Worm (Caenorhabditis elegans) whole organism, L2 larva: ENCODE results near the gene ina-1.

Source experiments
- C34F6.9 ChIP-seq: fragments of 150-350 bp; optimal IDR thresholded peaks from 2 replicates; lab custom pipeline; 2014; ENCODE audit warnings: missing biosample characterization, missing genetic modification characterization
- F13H6.1 ChIP-seq: sonication (generic microtip); optimal IDR thresholded peaks from 2 replicates; lab custom pipeline; 2016; ENCODE audit warnings: missing genetic modification characterization, missing compliant biosample characterization
- R02D3.7 ChIP-seq: fragments of 150-350 bp; optimal IDR thresholded peaks from 2 replicates; lab custom pipeline; 2014; ENCODE audit warnings: missing biosample characterization, missing genetic modification characterization
- Y55F3AM.14 ChIP-seq: fragments of 200-800 bp; sonication (Bioruptor generic); optimal IDR thresholded peaks from 2 replicates; lab custom pipeline; 2018; ENCODE audit warnings: mild to moderate bottlenecking, missing genetic modification characterization, missing compliant biosample characterization
- ZK546.5 ChIP-seq: sonication (generic microtip); optimal IDR thresholded peaks from 2 replicates; lab custom pipeline; 2017; ENCODE audit warnings: missing biosample characterization, missing genetic modification characterization
- aly-2 ChIP-seq: fragments of 150-350 bp; optimal IDR thresholded peaks from 2 replicates; lab custom pipeline; 2014; ENCODE audit warnings: missing biosample characterization, missing genetic modification characterization
- ama-1 ChIP-seq: fragments of 150-350 bp; optimal IDR thresholded peaks from 2 replicates; lab custom pipeline; 2018; ENCODE audit warnings: inconsistent platforms
- ceh-16 ChIP-seq: fragments of 150-350 bp; optimal IDR thresholded peaks from 2 replicates; lab custom pipeline; 2014; ENCODE audit warnings: missing biosample characterization, missing genetic modification characterization
- ceh-82 ChIP-seq: fragments of 150-350 bp; optimal IDR thresholded peaks from 2 replicates; lab custom pipeline; 2014; ENCODE audit warnings: missing biosample characterization, missing genetic modification characterization
- crh-2 ChIP-seq: sonication (generic microtip); optimal IDR thresholded peaks from 2 replicates; lab custom pipeline; 2017; ENCODE audit warnings: missing biosample characterization, missing genetic modification characterization
- egl-27 ChIP-seq: sonication (generic microtip); optimal IDR thresholded peaks from 3 replicates; lab custom pipeline; 2017; ENCODE audit warnings: missing biosample characterization, missing genetic modification reagents, missing genetic modification characterization
- elt-1 ChIP-seq: fragments of 150-350 bp; optimal IDR thresholded peaks from 2 replicates; lab custom pipeline; 2014; ENCODE audit warnings: missing biosample characterization, missing genetic modification characterization
- elt-3 ChIP-seq: sonication (generic microtip); optimal IDR thresholded peaks from 2 replicates; lab custom pipeline; 2017; ENCODE audit warnings: missing biosample characterization, missing genetic modification characterization
- gmeb-1 ChIP-seq: fragments of 150-350 bp; optimal IDR thresholded peaks from 2 replicates; lab custom pipeline; 2014; ENCODE audit warnings: missing biosample characterization, missing genetic modification characterization
- lin-11 ChIP-seq: fragments of 150-350 bp; sonication (generic microtip); optimal IDR thresholded peaks from 2 replicates; lab custom pipeline; 2014; ENCODE audit warnings: missing biosample characterization, missing genetic modification characterization, inconsistent platforms, mixed read lengths
- lin-13 ChIP-seq: fragments of 150-350 bp; optimal IDR thresholded peaks from 2 replicates; lab custom pipeline; 2014; ENCODE audit warnings: missing biosample characterization, missing genetic modification reagents, missing genetic modification characterization
- mab-5 ChIP-seq: fragments of 150-350 bp; optimal IDR thresholded peaks from 2 replicates; lab custom pipeline; 2014; ENCODE audit warnings: missing biosample characterization, missing genetic modification characterization
- mbf-1 ChIP-seq: sonication (generic microtip); optimal IDR thresholded peaks from 2 replicates; lab custom pipeline; 2017; ENCODE audit warnings: missing biosample characterization, missing genetic modification characterization
- mdl-1 ChIP-seq, 2 experiments: fragments of 150-350 bp in 1 of 2; sonication (generic microtip) in 1 of 2; optimal IDR thresholded peaks; 2 replicates each; lab custom pipeline; 2017; ENCODE audit warnings: missing biosample characterization in 2 of 2, missing genetic modification characterization in 2 of 2
- nhr-10 ChIP-seq: sonication (generic microtip); optimal IDR thresholded peaks from 2 replicates; lab custom pipeline; 2017; ENCODE audit warnings: missing biosample characterization, missing genetic modification characterization
- nhr-12 ChIP-seq: fragments of 150-350 bp; optimal IDR thresholded peaks from 2 replicates; lab custom pipeline; 2014; ENCODE audit warnings: missing biosample characterization, missing genetic modification characterization
- nhr-21 ChIP-seq: fragments of 150-350 bp; optimal IDR thresholded peaks from 2 replicates; lab custom pipeline; 2014; ENCODE audit warnings: missing biosample characterization, missing genetic modification characterization
- nhr-23 ChIP-seq: fragments of 150-350 bp; optimal IDR thresholded peaks from 2 replicates; lab custom pipeline; 2014; ENCODE audit warnings: missing biosample characterization, missing genetic modification reagents, missing genetic modification characterization
- nhr-237 ChIP-seq: fragments of 150-350 bp; optimal IDR thresholded peaks from 2 replicates; lab custom pipeline; 2014; ENCODE audit warnings: missing biosample characterization, missing genetic modification characterization
- nhr-25 ChIP-seq: fragments of 150-350 bp; sonication (generic microtip); optimal IDR thresholded peaks from 3 replicates; lab custom pipeline; 2014; ENCODE audit warnings: missing biosample characterization, missing genetic modification characterization
- sem-4 ChIP-seq: fragments of 150-350 bp; optimal IDR thresholded peaks from 2 replicates; lab custom pipeline; 2014; ENCODE audit warnings: missing biosample characterization, missing genetic modification reagents, missing genetic modification characterization
- skn-1 ChIP-seq: sonication (generic microtip); optimal IDR thresholded peaks from 2 replicates; lab custom pipeline; 2017; ENCODE audit warnings: missing biosample characterization, missing genetic modification characterization
- sma-3 ChIP-seq: sonication (generic microtip); optimal IDR thresholded peaks from 2 replicates; lab custom pipeline; 2016; ENCODE audit warnings: missing genetic modification reagents, missing genetic modification characterization, missing compliant biosample characterization
- snpc-4 ChIP-seq: fragments of 150-350 bp; optimal IDR thresholded peaks from 2 replicates; lab custom pipeline; 2014; ENCODE audit warnings: missing biosample characterization, missing genetic modification characterization
- unc-55 ChIP-seq: fragments of 150-350 bp; sonication (generic microtip); optimal IDR thresholded peaks from 3 replicates; lab custom pipeline; 2014; ENCODE audit warnings: missing biosample characterization, missing genetic modification reagents, missing genetic modification characterization
- unc-62 ChIP-seq: fragments of 150-350 bp; optimal IDR thresholded peaks from 2 replicates; lab custom pipeline; 2014; ENCODE audit warnings: missing biosample characterization, missing genetic modification reagents, missing genetic modification characterization
- zag-1 ChIP-seq: fragments of 150-350 bp; optimal IDR thresholded peaks from 2 replicates; lab custom pipeline; 2014; ENCODE audit warnings: missing biosample characterization, missing genetic modification characterization
- ztf-1 ChIP-seq: fragments of 200-800 bp; sonication (Bioruptor generic); conservative IDR thresholded peaks from 2 replicates; pipeline ENCODE4 v1.3.6; 2022; ENCODE audit warnings: missing genetic modification characterization, missing compliant biosample characterization
- ztf-11 ChIP-seq: sonication (generic microtip); optimal IDR thresholded peaks from 2 replicates; lab custom pipeline; 2017; ENCODE audit warnings: missing biosample characterization, missing genetic modification characterization

ina-1 gene

ce11 chrIII:9172702-9173101, at the start of gene ina-1:
Gene ina-1, minus strand, starts transcription at chrIII:9172802.
- no peak for TF ChIP-seq lin-13 (GFP tag; lab: Kevin White, UChicago)
- no peak for TF ChIP-seq nhr-10
- no peak for TF ChIP-seq nhr-12 (tag; lab: Kevin White, UChicago)
- no peak for TF ChIP-seq nhr-21 (tag; lab: Kevin White, UChicago)
- TF ChIP-seq sem-4 (tag; lab: Kevin White, UChicago): no peak
- TF ChIP-seq ceh-82: no peak
- TF ChIP-seq gmeb-1 (tag; lab: Kevin White, UChicago): no peak
- no peak for TF ChIP-seq snpc-4
- no peak for TF ChIP-seq lin-11 (tag; lab: Kevin White, UChicago)
- no peak for TF ChIP-seq nhr-25 (tag; lab: Kevin White, UChicago)
- TF ChIP-seq nhr-237 (tag; lab: Kevin White, UChicago): no peak
- no peak for TF ChIP-seq ceh-16 (tag; lab: Kevin White, UChicago)
- no peak for TF ChIP-seq elt-3 (tag; lab: Kevin White, UChicago)
- no peak for TF ChIP-seq mdl-1 (tag; optimal IDR thresholded peaks at IDR 0.05; lab: Kevin White, UChicago)
- no peak for TF ChIP-seq ama-1 (lab: Kevin White, UChicago)
- TF ChIP-seq elt-1: no peak
- TF ChIP-seq skn-1 (tag; lab: Kevin White, UChicago): no peak
- no peak for TF ChIP-seq ZK546.5
- TF ChIP-seq mbf-1: no peak

ce11 chrIII:9215367-9215766, 42.8 kb upstream of the ina-1 start, which contains the start of gene npr-29:
Gene npr-29, minus strand, starts transcription at chrIII:9215467.
- TF ChIP-seq lin-13 (GFP tag; lab: Kevin White, UChicago) (no peak), ztf-1 (GFP tag; lab: Robert Waterston, UW) (no peak), mab-5 (tag; lab: Kevin White, UChicago) (no peak), mbf-1 (no peak), R02D3.7 (tag; lab: Kevin White, UChicago) (no peak), mdl-1 (tag; optimal IDR thresholded peaks at IDR 0.05; lab: Kevin White, UChicago) (no peak)

- TF ChIP-seq crh-2 (tag; lab: Kevin White, UChicago) (no peak), mab-5 (tag; lab: Kevin White, UChicago) (no peak), unc-62 (GFP tag; lab: Kevin White, UChicago) (no peak), nhr-10 (no peak), skn-1 (tag; lab: Kevin White, UChicago) (no peak), ceh-16 (tag; lab: Kevin White, UChicago) (no peak), nhr-25 (tag; lab: Kevin White, UChicago) (no peak), nhr-21 (tag; lab: Kevin White, UChicago) (no peak), C34F6.9 (no peak), ama-1 (lab: Kevin White, UChicago) (no peak)
These were observed 33.6 kb upstream of the ina-1 start, which contains the start of gene ZC84.1 for ce11 chrIII:9206185-9206584. Gene ZC84.1, minus strand, starts transcription at chrIII:9206285.

- TF ChIP-seq mdl-1 (tag; optimal IDR thresholded peaks at IDR 0.05; lab: Kevin White, UChicago) (no peak), aly-2 (tag; lab: Kevin White, UChicago) (no peak), snpc-4 (no peak), unc-62 (GFP tag; lab: Kevin White, UChicago) (no peak), unc-55 (GFP tag; lab: Kevin White, UChicago) (no peak), elt-3 (tag; lab: Kevin White, UChicago) (no peak), crh-2 (tag; lab: Kevin White, UChicago) (no peak), sma-3 (GFP tag; lab: Kevin White, UChicago) (no peak), ceh-82 (no peak), nhr-10 (no peak), ama-1 (lab: Kevin White, UChicago) (no peak), nhr-23 (tag; lab: Kevin White, UChicago) (no peak), nhr-21 (tag; lab: Kevin White, UChicago) (no peak), C34F6.9 (no peak), elt-1 (no peak), ztf-11 (no peak), lin-13 (GFP tag; lab: Kevin White, UChicago) (no peak), zag-1 (tag; lab: Kevin White, UChicago) (no peak), nhr-25 (tag; lab: Kevin White, UChicago) (no peak), Y55F3AM.14 (GFP tag; lab: Kevin White, UChicago) (no peak)
- TF ChIP-seq, all 48 proteins: peak for 0
These were observed 29.4 kb upstream of the ina-1 start for ce11 chrIII:9201977-9202376.

- no peak for TF ChIP-seq egl-27 (tag; lab: Kevin White, UChicago)
- TF ChIP-seq zag-1 (tag; lab: Kevin White, UChicago): no peak
- no peak for TF ChIP-seq sma-3 (GFP tag; lab: Kevin White, UChicago)
- TF ChIP-seq elt-3 (tag; lab: Kevin White, UChicago): no peak
- TF ChIP-seq F13H6.1 (tag; lab: Kevin White, UChicago): no peak
- no peak for TF ChIP-seq ama-1 (lab: Kevin White, UChicago)
- TF ChIP-seq gmeb-1 (tag; lab: Kevin White, UChicago): no peak
These were observed 27.0 kb upstream of the ina-1 start, which contains the start of gene ZC84.6 for ce11 chrIII:9199605-9200004. Gene ZC84.6, minus strand, starts transcription at chrIII:9199705.
